Fruit fly (Drosophila melanogaster) whole organism, adult: Measurements from ENCODE around the gene Cyp4g1.
A peak's percentile ranks its signal among the peaks of the same experiment; 100 is the strongest.
"Not testable (repeated sequence)": the region's sequence is repeated elsewhere in the genome, so short reads cannot be mapped to it uniquely, and the experiment has no call there.

Experiments used
- CG11617 ChIP-seq: fragments of 200-800 bp; sonication (Bioruptor generic); optimal IDR thresholded peaks from 2 replicates; lab custom pipeline; 2017; ENCODE audit warnings: mild to moderate bottlenecking, missing biosample characterization, missing genetic modification reagents, missing genetic modification characterization
- CG12768 ChIP-seq: fragments of 200-800 bp; sonication (Bioruptor generic); optimal IDR thresholded peaks from 2 replicates; lab custom pipeline; 2017; ENCODE audit warnings: missing biosample characterization, missing genetic modification characterization, mild to moderate bottlenecking, moderate library complexity, missing genetic modification reagents
- CG14711 ChIP-seq: fragments of 200-800 bp; sonication (Bioruptor generic); optimal IDR thresholded peaks from 2 replicates; lab custom pipeline; 2018; ENCODE audit warnings: missing biosample characterization, mild to moderate bottlenecking, missing genetic modification characterization, moderate library complexity
- CG1620 ChIP-seq: fragments of 200-800 bp; sonication (Bioruptor generic); optimal IDR thresholded peaks from 2 replicates; lab custom pipeline; 2016; ENCODE audit warnings: missing biosample characterization, missing genetic modification characterization
- CG33017 ChIP-seq: fragments of 200-800 bp; sonication (Bioruptor generic); optimal IDR thresholded peaks from 2 replicates; lab custom pipeline; 2018; ENCODE audit warnings: missing biosample characterization, mild to moderate bottlenecking, missing genetic modification characterization, moderate library complexity
- CG5204 ChIP-seq: fragments of 200-800 bp; sonication (Bioruptor generic); optimal IDR thresholded peaks from 2 replicates; lab custom pipeline; 2016; ENCODE audit warnings: missing biosample characterization, missing genetic modification characterization
- CG7045 ChIP-seq: fragments of 200-800 bp; sonication (Bioruptor generic); optimal IDR thresholded peaks from 2 replicates; lab custom pipeline; 2017; ENCODE audit warnings: missing biosample characterization, mild to moderate bottlenecking, missing genetic modification characterization
- CG7101 ChIP-seq: fragments of 200-800 bp; sonication (Bioruptor generic); optimal IDR thresholded peaks from 2 replicates; lab custom pipeline; 2018; ENCODE audit warnings: missing biosample characterization, mild to moderate bottlenecking, missing genetic modification characterization, moderate library complexity
- Clk ChIP-seq: fragments of 200-800 bp; sonication (Bioruptor generic); optimal IDR thresholded peaks from 2 replicates; lab custom pipeline; 2017; ENCODE audit warnings: missing biosample characterization, missing genetic modification characterization
- Crg-1 ChIP-seq: fragments of 200-800 bp; sonication (Bioruptor generic); optimal IDR thresholded peaks from 2 replicates; lab custom pipeline; 2016; ENCODE audit warnings: missing biosample characterization, missing genetic modification characterization
- Hr96 ChIP-seq: fragments of 200-800 bp; sonication (Bioruptor generic); optimal IDR thresholded peaks from 2 replicates; lab custom pipeline; 2016; ENCODE audit warnings: missing biosample characterization, missing genetic modification characterization
- Mnt ChIP-seq: fragments of 200-800 bp; sonication (Bioruptor generic); optimal IDR thresholded peaks from 2 replicates; lab custom pipeline; 2016; ENCODE audit warnings: missing biosample characterization, mild to moderate bottlenecking, missing genetic modification characterization
- bab1 ChIP-seq: fragments of 200-800 bp; sonication (Bioruptor generic); optimal IDR thresholded peaks from 3 replicates; lab custom pipeline; 2019; ENCODE audit warnings: missing biosample characterization, mild to moderate bottlenecking, missing genetic modification characterization, moderate library complexity
- cic ChIP-seq: fragments of 200-800 bp; sonication (Bioruptor generic); optimal IDR thresholded peaks from 2 replicates; lab custom pipeline; 2017; ENCODE audit warnings: missing biosample characterization, mild to moderate bottlenecking, missing genetic modification characterization, moderate library complexity
- cnc ChIP-seq, 2 experiments: fragments of >200 bp; optimal IDR thresholded peaks; 2 replicates each; lab custom pipeline; 2017
- kay ChIP-seq: fragments of 200-800 bp; sonication (Bioruptor generic); peaks from one replicate; lab custom pipeline; 2016; ENCODE audit warnings: missing biosample characterization, missing genetic modification characterization, borderline replicate concordance
- ovo ChIP-seq: fragments of 200-800 bp; sonication (Bioruptor generic); optimal IDR thresholded peaks from 2 replicates; lab custom pipeline; 2016; ENCODE audit warnings: missing biosample characterization, missing genetic modification characterization
- pad ChIP-seq: fragments of 200-800 bp; sonication (Bioruptor generic); optimal IDR thresholded peaks from 3 replicates; lab custom pipeline; 2017; ENCODE audit warnings: missing biosample characterization, missing genetic modification characterization, mild to moderate bottlenecking, moderate library complexity, missing genetic modification reagents
- tj ChIP-seq: fragments of 200-800 bp; sonication (Bioruptor generic); optimal IDR thresholded peaks from 3 replicates; lab custom pipeline; 2017; ENCODE audit warnings: missing biosample characterization, mild to moderate bottlenecking, missing genetic modification characterization, moderate library complexity
- toe ChIP-seq: fragments of 200-800 bp; sonication (Bioruptor generic); optimal IDR thresholded peaks from 2 replicates; lab custom pipeline; 2016; ENCODE audit warnings: missing biosample characterization, missing genetic modification characterization

Gene Cyp4g1

DNA sequence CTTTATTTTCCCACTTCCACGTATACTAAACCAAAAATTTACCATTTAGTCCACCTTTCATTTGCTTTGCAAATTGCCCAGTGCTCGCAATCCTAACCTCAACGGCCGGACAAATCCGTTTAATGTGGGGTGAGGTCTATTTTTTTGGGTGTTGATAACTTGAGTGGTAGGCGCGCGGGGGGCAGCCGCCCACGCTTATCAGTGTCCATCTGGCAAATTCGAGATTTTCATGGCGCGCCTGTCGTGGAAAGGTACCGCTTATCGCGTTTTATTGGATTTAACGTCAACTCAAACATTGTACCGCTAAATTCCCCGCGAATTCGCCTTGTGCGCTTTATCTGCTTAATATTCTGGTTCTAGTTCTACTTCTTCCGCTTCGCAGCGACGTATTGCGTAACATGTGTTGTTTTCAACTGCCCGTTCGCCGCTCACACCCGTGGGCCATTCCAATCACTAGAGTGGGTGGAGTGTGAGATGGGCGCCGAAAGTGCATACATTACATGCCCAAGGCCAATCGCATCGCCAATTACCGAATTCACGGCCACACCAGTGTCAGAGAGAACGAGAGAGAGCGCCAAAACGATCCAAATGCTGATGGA lies 23.7 kb upstream of the Cyp4g1 start:
- peak; percentile 11 for TF ChIP-seq CG11617
- TF ChIP-seq CG12768, result peak; percentile 35
- TF ChIP-seq CG5204 (GFP tag; lab: Kevin White, UChicago), result no peak
- no peak for TF ChIP-seq cic (GFP tag; lab: Kevin White, UChicago)

DNA sequence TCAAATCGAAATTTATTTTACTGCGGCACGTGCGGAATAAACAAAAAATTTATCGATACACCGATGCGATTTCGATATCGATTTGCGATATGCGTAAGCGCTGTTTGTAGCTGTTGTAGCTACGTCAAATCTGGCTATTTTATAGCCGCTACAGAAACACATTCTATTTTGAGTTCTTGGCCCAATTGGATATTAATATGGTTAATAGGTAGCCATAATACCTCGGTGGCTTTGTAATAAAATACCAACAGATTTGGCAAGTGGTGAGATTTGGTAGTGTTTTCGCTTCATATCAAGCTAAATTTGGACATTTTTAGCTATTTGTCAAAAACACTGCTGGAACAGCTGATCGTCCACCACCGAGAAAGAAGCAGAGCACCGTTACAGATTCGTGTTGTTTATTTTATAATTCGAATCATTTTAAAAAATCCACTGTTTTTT lies 18.4 kb upstream of the Cyp4g1 start, which contains the start of the genes CG18273 and CG3156:
Gene CG18273 (minus strand): TSS at position 65 of the 441 bp plus-strand sequence.
Gene CG3156 (plus strand): TSS at position 362 of the 441 bp plus-strand sequence.
- TF ChIP-seq CG7101, result peak; percentile 48
- TF ChIP-seq CG33017 (tag; lab: Kevin White, UChicago), result no peak
- peak; percentile 6 for TF ChIP-seq tj (GFP tag; lab: Kevin White, UChicago)
- peak; percentile 1 for TF ChIP-seq CG7045 (GFP tag; lab: Kevin White, UChicago)
- TF ChIP-seq CG12768, result no peak
- no peak for TF ChIP-seq Crg-1 (GFP tag; lab: Kevin White, UChicago)
- no peak for TF ChIP-seq cic (GFP tag; lab: Kevin White, UChicago)
- peak; percentile 4 for TF ChIP-seq ovo (GFP tag; lab: Kevin White, UChicago)
- peak; percentile 62 for TF ChIP-seq CG11617
- peak; percentile 21 for TF ChIP-seq CG1620
- peak; percentile 57 for TF ChIP-seq bab1 (GFP tag; lab: Kevin White, UChicago)
- peak; percentile 35 for TF ChIP-seq CG14711 (tag; lab: Kevin White, UChicago)
- TF ChIP-seq Mnt, result peak; percentile 97
- no peak for TF ChIP-seq cnc (optimal IDR thresholded peaks at IDR 0.05; lab: Kevin White, UChicago)
- no peak for TF ChIP-seq toe
- TF ChIP-seq CG5204 (GFP tag; lab: Kevin White, UChicago), result no peak
- TF ChIP-seq Hr96 (GFP tag; lab: Kevin White, UChicago), result no peak
- TF ChIP-seq kay (GFP tag; lab: Kevin White, UChicago), result no peak
- peak; percentile 15 for TF ChIP-seq pad
- TF ChIP-seq Clk (GFP tag; lab: Kevin White, UChicago), result no peak

dm6 chrX:481642-482041 lies 12.5 kb upstream of the Cyp4g1 start, which contains the start of gene CG3176:
Gene CG3176 (plus strand): TSS chrX:481862.
- not testable (repeated sequence) for TF ChIP-seq CG11617; CG14711 (tag; lab: Kevin White, UChicago); cnc (optimal IDR thresholded peaks at IDR 0.05; lab: Kevin White, UChicago)

DNA sequence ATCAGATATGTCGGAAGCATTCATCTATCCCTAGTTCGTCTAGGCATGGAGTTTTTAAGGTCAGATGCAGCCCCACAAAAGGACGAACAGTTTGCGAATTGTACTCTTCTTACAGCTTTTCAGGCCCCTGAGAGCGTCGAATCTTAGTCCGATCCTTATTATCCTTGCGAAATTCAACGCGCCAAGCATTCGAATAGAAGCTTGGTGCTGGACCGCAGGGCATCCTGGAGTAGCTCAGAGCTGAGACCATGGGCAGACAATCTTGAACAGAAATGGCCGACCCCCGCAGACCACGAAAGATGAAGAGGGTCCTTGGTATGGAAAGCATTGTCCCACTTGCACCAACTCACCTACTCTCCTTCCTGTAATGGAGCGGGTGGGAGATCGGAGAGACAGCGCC lies 9.6 kb upstream of the Cyp4g1 start, which contains the start of gene CG32817:
Gene CG32817 (plus strand): TSS at position 301 of the 400 bp plus-strand sequence.
- TF ChIP-seq CG5204 (GFP tag; lab: Kevin White, UChicago) (no peak), Mnt (no peak), pad (no peak), Crg-1 (GFP tag; lab: Kevin White, UChicago) (no peak), kay (GFP tag; lab: Kevin White, UChicago) (no peak), bab1 (GFP tag; lab: Kevin White, UChicago) (no peak), CG14711 (tag; lab: Kevin White, UChicago) (no peak), CG7045 (GFP tag; lab: Kevin White, UChicago) (no peak)

DNA sequence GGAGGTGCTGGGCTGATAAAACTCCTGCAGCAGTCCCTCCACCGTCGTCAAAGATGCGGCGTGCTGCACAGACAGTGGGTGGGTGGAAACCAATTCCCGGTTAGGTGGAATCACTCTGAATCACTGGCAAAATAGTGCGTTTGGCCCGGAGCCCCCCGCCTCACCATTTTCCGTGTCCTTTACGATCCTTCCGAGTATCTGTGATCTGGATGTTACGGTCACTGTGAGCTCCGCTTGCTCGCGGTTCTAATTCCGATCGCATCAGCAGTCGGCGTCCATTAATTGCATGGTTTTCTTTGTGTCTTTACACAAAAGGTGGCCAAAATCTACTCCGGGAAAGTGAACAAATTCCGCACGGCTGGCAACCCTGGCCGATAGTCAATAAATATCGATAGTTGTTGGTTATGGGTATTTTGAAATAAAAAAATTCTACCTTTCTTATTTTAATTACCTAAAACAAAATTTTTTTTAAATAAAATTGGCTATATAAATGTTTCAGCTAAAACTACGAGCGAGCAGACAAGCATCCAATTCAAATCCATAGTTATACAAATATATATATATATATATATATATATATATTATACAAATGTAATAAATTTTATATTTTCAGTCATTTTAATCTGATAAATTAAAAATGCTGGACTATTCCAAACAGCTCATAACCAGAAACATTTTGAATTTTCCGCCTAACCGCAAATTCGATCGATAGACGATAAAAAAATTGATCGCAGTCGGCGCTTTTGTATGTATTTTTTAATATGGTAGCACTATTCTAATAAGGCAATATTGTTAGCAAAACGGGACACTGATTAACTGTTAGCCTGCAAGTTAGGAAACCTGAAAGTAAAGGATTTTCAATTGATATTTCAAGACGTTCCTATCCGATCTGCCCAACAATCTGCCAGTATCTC lies 7.4 kb upstream of the Cyp4g1 start, which contains the start of the genes ebo and CG13373:
Gene ebo (minus strand): TSS at position 350 of the 914 bp plus-strand sequence.
Gene CG13373 (plus strand): TSS at position 755 of the 914 bp plus-strand sequence.
- TF ChIP-seq CG12768, result no peak
- TF ChIP-seq CG7101, result peak; percentile 52
- peak; percentile 30 for TF ChIP-seq bab1 (GFP tag; lab: Kevin White, UChicago)
- TF ChIP-seq CG1620, result peak; percentile 31
- no peak for TF ChIP-seq CG11617
- no peak for TF ChIP-seq toe
- TF ChIP-seq Clk (GFP tag; lab: Kevin White, UChicago), result no peak
- no peak for TF ChIP-seq cic (GFP tag; lab: Kevin White, UChicago)
- no peak for TF ChIP-seq Hr96 (GFP tag; lab: Kevin White, UChicago)
- TF ChIP-seq cnc (optimal IDR thresholded peaks at IDR 0.05; lab: Kevin White, UChicago), result no peak
- TF ChIP-seq CG33017 (tag; lab: Kevin White, UChicago), result peak; percentile 4
- TF ChIP-seq tj (GFP tag; lab: Kevin White, UChicago), result peak; percentile 12
- TF ChIP-seq pad, result no peak
- no peak for TF ChIP-seq Crg-1 (GFP tag; lab: Kevin White, UChicago)
- TF ChIP-seq CG5204 (GFP tag; lab: Kevin White, UChicago), result no peak
- peak; percentile 10 for TF ChIP-seq Mnt
- peak; percentile 7 for TF ChIP-seq ovo (GFP tag; lab: Kevin White, UChicago)
- TF ChIP-seq CG7045 (GFP tag; lab: Kevin White, UChicago), result no peak
- TF ChIP-seq CG14711 (tag; lab: Kevin White, UChicago), result peak; percentile 85
- TF ChIP-seq kay (GFP tag; lab: Kevin White, UChicago), result no peak

- no peak for TF ChIP-seq CG11617
- TF ChIP-seq ovo (GFP tag; lab: Kevin White, UChicago), result peak; percentile 55
These were observed 1.5 kb upstream of the Cyp4g1 start, which contains the start of gene CG32816 for dm6 chrX:470626-471025. Gene CG32816 (minus strand): TSS chrX:470726.
